Fruit fly (Drosophila melanogaster) whole organism, embryonic: ENCODE results near the gene CG7514.
A peak's percentile ranks its signal among the peaks of the same experiment; 100 is the strongest.

Experiments used
- Aef1 ChIP-seq: fragments of 200-800 bp; sonication (Bioruptor generic); IDR thresholded peaks from 3 replicates; pipeline ENCODE4 v1.3.6; 2022; ENCODE audit warnings: missing biosample characterization, missing genetic modification characterization
- BtbVII ChIP-seq: fragments of 200-800 bp; sonication (Bioruptor generic); optimal IDR thresholded peaks from 3 replicates; lab custom pipeline; 2017; ENCODE audit warnings: missing biosample characterization, mild to moderate bottlenecking, missing genetic modification characterization
- CG10209 ChIP-seq: fragments of 200-800 bp; sonication (Bioruptor generic); optimal IDR thresholded peaks from 3 replicates; lab custom pipeline; 2017; ENCODE audit warnings: missing biosample characterization, mild to moderate bottlenecking, missing genetic modification characterization, missing genetic modification reagents
- CG11723 ChIP-seq: fragments of 200-800 bp; sonication (Bioruptor generic); optimal IDR thresholded peaks from 2 replicates; lab custom pipeline; 2017; ENCODE audit warnings: missing biosample characterization, mild to moderate bottlenecking, missing genetic modification characterization
- CG12071 ChIP-seq: fragments of 200-800 bp; sonication (Bioruptor generic); optimal IDR thresholded peaks from 3 replicates; lab custom pipeline; 2018; ENCODE audit warnings: missing biosample characterization, mild to moderate bottlenecking, missing genetic modification characterization
- CG13287 ChIP-seq: fragments of 200-800 bp; sonication (Bioruptor generic); IDR thresholded peaks from 2 replicates; pipeline ENCODE4 v1.3.6; 2022; ENCODE audit warnings: missing biosample characterization, missing genetic modification characterization; ENCODE audit not compliant: partially characterized antibody
- CG13424 ChIP-seq: fragments of 200-800 bp; sonication (Bioruptor generic); optimal IDR thresholded peaks from 2 replicates; lab custom pipeline; 2019; ENCODE audit warnings: missing biosample characterization, mild to moderate bottlenecking, missing genetic modification characterization, moderate library complexity
- CG13775 ChIP-seq: fragments of 200-800 bp; sonication (Bioruptor generic); optimal IDR thresholded peaks from 3 replicates; lab custom pipeline; 2017; ENCODE audit warnings: missing biosample characterization, mild to moderate bottlenecking, missing genetic modification characterization
- CG15011 ChIP-seq: fragments of 200-800 bp; sonication (Bioruptor generic); optimal IDR thresholded peaks from 3 replicates; lab custom pipeline; 2018; ENCODE audit warnings: missing biosample characterization, mild to moderate bottlenecking, missing genetic modification characterization
- CG15696 ChIP-seq: fragments of 200-800 bp; sonication (Bioruptor generic); optimal IDR thresholded peaks from 2 replicates; lab custom pipeline; 2019; ENCODE audit warnings: missing biosample characterization, mild to moderate bottlenecking, missing genetic modification characterization, moderate library complexity
- CG17361 ChIP-seq: fragments of 200-800 bp; sonication (Bioruptor generic); IDR thresholded peaks from 3 replicates; pipeline ENCODE4 v1.3.6; 2022; ENCODE audit warnings: missing biosample characterization, missing genetic modification characterization
- CG18599 ChIP-seq: fragments of 200-800 bp; sonication (Bioruptor generic); optimal IDR thresholded peaks from 3 replicates; lab custom pipeline; 2017; ENCODE audit warnings: missing biosample characterization, missing genetic modification characterization, mild to moderate bottlenecking, moderate library complexity, missing genetic modification reagents
- CG4617 ChIP-seq: fragments of 200-800 bp; sonication (Bioruptor generic); optimal IDR thresholded peaks from 3 replicates; lab custom pipeline; 2016; ENCODE audit warnings: missing biosample characterization, missing genetic modification characterization, borderline replicate concordance
- CG4707 ChIP-seq: fragments of 200-800 bp; sonication (Bioruptor generic); optimal IDR thresholded peaks from 2 replicates; lab custom pipeline; 2018; ENCODE audit warnings: missing biosample characterization, mild to moderate bottlenecking, missing genetic modification characterization, moderate library complexity
- CG5953 ChIP-seq: fragments of 200-800 bp; sonication (Bioruptor generic); IDR thresholded peaks from 2 replicates; pipeline ENCODE4 v1.3.6; 2022; ENCODE audit warnings: missing biosample characterization, missing genetic modification characterization
- CG7839 ChIP-seq: fragments of 200-800 bp; sonication (Bioruptor generic); optimal IDR thresholded peaks from 3 replicates; lab custom pipeline; 2018; ENCODE audit warnings: missing biosample characterization, mild to moderate bottlenecking, missing genetic modification characterization, moderate library complexity
- CrebB ChIP-seq: fragments of 200-800 bp; sonication (Bioruptor generic); optimal IDR thresholded peaks from 3 replicates; lab custom pipeline; 2018; ENCODE audit warnings: missing biosample characterization, mild to moderate bottlenecking, missing genetic modification characterization
- D19A ChIP-seq: fragments of 200-800 bp; optimal IDR thresholded peaks from 3 replicates; lab custom pipeline; 2019; ENCODE audit warnings: missing biosample characterization, mild to moderate bottlenecking, missing genetic modification characterization, moderate library complexity
- E2f2 ChIP-seq: fragments of 200-800 bp; sonication (Bioruptor generic); IDR thresholded peaks from 2 replicates; pipeline ENCODE4 v1.3.6; 2022; ENCODE audit warnings: missing biosample characterization, missing genetic modification characterization
- ERR ChIP-seq: fragments of 200-800 bp; sonication (Bioruptor generic); optimal IDR thresholded peaks from 2 replicates; lab custom pipeline; 2016; ENCODE audit warnings: missing biosample characterization, missing genetic modification characterization
- Eip74EF ChIP-seq, 2 experiments: fragments of 200-800 bp in 1 of 2; fragments of >200 bp in 1 of 2; sonication (Bioruptor generic) in 1 of 2; optimal IDR thresholded peaks; 2 replicates each; lab custom pipeline; 2017 to 2019; ENCODE audit warnings: missing biosample characterization in 2 of 2, missing genetic modification characterization in 2 of 2, mild to moderate bottlenecking in 1 of 2, moderate library complexity in 1 of 2
- Hsf ChIP-seq: fragments of 200-800 bp; sonication (Bioruptor generic); optimal IDR thresholded peaks from 3 replicates; lab custom pipeline; 2016; ENCODE audit warnings: missing biosample characterization, missing genetic modification characterization
- NC2α ChIP-seq: fragments of 200-800 bp; sonication (Bioruptor generic); optimal IDR thresholded peaks from 2 replicates; lab custom pipeline; 2016; ENCODE audit warnings: missing biosample characterization, missing genetic modification characterization
- Neu2 ChIP-seq: fragments of 200-800 bp; sonication (Bioruptor generic); optimal IDR thresholded peaks from 3 replicates; lab custom pipeline; 2016; ENCODE audit warnings: missing biosample characterization, missing genetic modification characterization, borderline replicate concordance
- Optix ChIP-seq: fragments of 200-800 bp; sonication (Bioruptor generic); IDR thresholded peaks from 3 replicates; pipeline ENCODE4 v1.3.6; 2022; ENCODE audit warnings: missing biosample characterization, missing genetic modification characterization
- PHDP ChIP-seq: fragments of 200-800 bp; sonication (Bioruptor generic); optimal IDR thresholded peaks from 3 replicates; lab custom pipeline; 2018; ENCODE audit warnings: missing biosample characterization, mild to moderate bottlenecking, missing genetic modification characterization, moderate library complexity
- Sry-β ChIP-seq: fragments of 200-800 bp; sonication (Bioruptor generic); optimal IDR thresholded peaks from 2 replicates; lab custom pipeline; 2018; ENCODE audit warnings: missing biosample characterization, mild to moderate bottlenecking, missing genetic modification characterization, moderate library complexity
- aop ChIP-seq: fragments of 200-800 bp; sonication (Bioruptor generic); IDR thresholded peaks from 2 replicates; pipeline ENCODE4 v1.3.6; 2022; ENCODE audit warnings: missing biosample characterization, missing genetic modification characterization
- ara ChIP-seq: fragments of 200-800 bp; sonication (Bioruptor generic); IDR thresholded peaks from 2 replicates; pipeline ENCODE4 v1.3.6; 2022; ENCODE audit warnings: missing biosample characterization, missing genetic modification characterization
- dan ChIP-seq: fragments of 200-800 bp; sonication (Bioruptor generic); IDR thresholded peaks from 2 replicates; pipeline ENCODE4 v1.3.6; 2022; ENCODE audit warnings: missing biosample characterization, missing genetic modification characterization
- dm ChIP-seq: fragments of 200-800 bp; sonication (Bioruptor generic); optimal IDR thresholded peaks from 3 replicates; lab custom pipeline; 2016; ENCODE audit warnings: missing biosample characterization, missing genetic modification characterization
- dysf ChIP-seq: fragments of 200-800 bp; sonication (Bioruptor generic); IDR thresholded peaks from 3 replicates; pipeline ENCODE4 v1.3.6; 2022; ENCODE audit warnings: missing biosample characterization, missing genetic modification characterization
- esg ChIP-seq: fragments of 200-800 bp; sonication (Bioruptor generic); conservative IDR thresholded peaks from 2 replicates; pipeline ENCODE4 v1.3.6; 2022; ENCODE audit warnings: missing biosample characterization, missing genetic modification characterization
- eyg ChIP-seq: fragments of 200-800 bp; sonication (Bioruptor generic); optimal IDR thresholded peaks from 3 replicates; lab custom pipeline; 2016; ENCODE audit warnings: missing biosample characterization, missing genetic modification characterization
- gcm2 ChIP-seq: fragments of 200-800 bp; sonication (Bioruptor generic); optimal IDR thresholded peaks from 2 replicates; lab custom pipeline; 2016; ENCODE audit warnings: missing biosample characterization, missing genetic modification characterization
- gro ChIP-seq: fragments of 200-800 bp; sonication (Bioruptor generic); optimal IDR thresholded peaks from 2 replicates; lab custom pipeline; 2016; ENCODE audit warnings: missing biosample characterization, missing genetic modification characterization
- jing ChIP-seq: fragments of 200-800 bp; sonication (Bioruptor generic); optimal IDR thresholded peaks from 2 replicates; lab custom pipeline; 2018; ENCODE audit warnings: missing biosample characterization, mild to moderate bottlenecking, missing genetic modification characterization
- kni ChIP-seq: fragments of 200-800 bp; sonication (Bioruptor generic); optimal IDR thresholded peaks from 3 replicates; lab custom pipeline; 2017; ENCODE audit warnings: mild to moderate bottlenecking, missing biosample characterization, missing genetic modification reagents, missing genetic modification characterization
- nerfin-1 ChIP-seq: fragments of 200-800 bp; sonication (Bioruptor generic); optimal IDR thresholded peaks from 3 replicates; lab custom pipeline; 2019; ENCODE audit warnings: missing biosample characterization, mild to moderate bottlenecking, missing genetic modification characterization, moderate library complexity
- pita ChIP-seq: fragments of 200-800 bp; sonication (Bioruptor generic); optimal IDR thresholded peaks from 2 replicates; lab custom pipeline; 2017; ENCODE audit warnings: missing biosample characterization, mild to moderate bottlenecking, missing genetic modification characterization
- prd ChIP-seq, 3 experiments: fragments of >200 bp in 2 of 3; fragments of 200-800 bp in 1 of 3; sonication (Bioruptor generic) in 1 of 3; optimal IDR thresholded peaks in 2 of 3; IDR thresholded peaks in 1 of 3; 2 replicates in 2 of 3; 3 replicates in 1 of 3; pipeline versions ENCODE4 v1.3.6 to Lab custom; 2017 to 2022; ENCODE audit warnings: missing biosample characterization in 1 of 3, missing genetic modification characterization in 1 of 3
- run ChIP-seq: fragments of 200-800 bp; sonication (Bioruptor generic); optimal IDR thresholded peaks from 3 replicates; lab custom pipeline; 2018; ENCODE audit warnings: missing biosample characterization, mild to moderate bottlenecking, missing genetic modification characterization
- sd ChIP-seq: fragments of 200-800 bp; sonication (Bioruptor generic); optimal IDR thresholded peaks from 3 replicates; lab custom pipeline; 2018; ENCODE audit warnings: missing biosample characterization, mild to moderate bottlenecking, missing genetic modification characterization, moderate library complexity
- sens ChIP-seq: fragments of 200-800 bp; sonication (Bioruptor generic); peaks from one replicate; lab custom pipeline; 2016; ENCODE audit warnings: missing biosample characterization, missing genetic modification characterization
- sqz ChIP-seq: fragments of 200-800 bp; sonication (Bioruptor generic); optimal IDR thresholded peaks from 3 replicates; lab custom pipeline; 2018; ENCODE audit warnings: missing biosample characterization, mild to moderate bottlenecking, missing genetic modification characterization
- ttk ChIP-seq: fragments of 200-800 bp; sonication (Bioruptor generic); IDR thresholded peaks from 2 replicates; pipeline ENCODE4 v2.1.2; 2022; ENCODE audit warnings: missing biosample characterization, missing genetic modification characterization
- tx ChIP-seq: fragments of 200-800 bp; sonication (Bioruptor generic); optimal IDR thresholded peaks from 2 replicates; lab custom pipeline; 2016; ENCODE audit warnings: missing biosample characterization, missing genetic modification characterization
- unpg ChIP-seq: fragments of 200-800 bp; sonication (Bioruptor generic); optimal IDR thresholded peaks from 3 replicates; lab custom pipeline; 2018; ENCODE audit warnings: missing biosample characterization, mild to moderate bottlenecking, missing genetic modification characterization, moderate library complexity
- vnd ChIP-seq: fragments of 200-800 bp; sonication (Bioruptor generic); IDR thresholded peaks from 3 replicates; pipeline ENCODE4 v1.3.6; 2022; ENCODE audit warnings: missing biosample characterization, missing genetic modification characterization; ENCODE audit not compliant: partially characterized antibody

CG7514 gene

dm6 chr3L:4720510-4721157 is 32.1 kb upstream of the CG7514 start (continued):
- TF ChIP-seq CG15696 (no peak), pita (GFP tag; lab: Kevin White, UChicago) (no peak), CG13775 (GFP tag; lab: Kevin White, UChicago) (no peak), gcm2 (no peak), Optix (no peak), CG13424 (peak; percentile 53), prd (optimal IDR thresholded peaks at IDR 0.05; lab: Kevin White, UChicago) (no peak), prd (GFP tag; IDR thresholded peaks at IDR 0.05; lab: Robert Waterston, UW) (peak; percentile 7; the same call in 1 of the 3 replicates), ttk (GFP tag; lab: Robert Waterston, UW) (peak; percentile 37; the same call in 1 of the 2 replicates), dan (GFP tag; lab: Robert Waterston, UW) (no peak), CG17361 (peak; percentile 61), Sry-β (GFP tag; lab: Kevin White, UChicago) (no peak), CG4707 (GFP tag; lab: Kevin White, UChicago) (no peak), CG5953 (GFP tag; lab: Robert Waterston, UW) (peak; percentile 19; the same call in 1 of the 2 replicates), gro (GFP tag; lab: Kevin White, UChicago) (no peak), PHDP (tag; lab: Kevin White, UChicago) (peak; percentile 34), jing (GFP tag; lab: Kevin White, UChicago) (no peak), BtbVII (no peak), vnd (GFP tag; lab: Robert Waterston, UW) (no peak), Eip74EF (GFP tag; optimal IDR thresholded peaks at IDR 0.05; lab: Kevin White, UChicago) (peak in 1 of 2 experiments; percentile 36), CG11723 (GFP tag; lab: Kevin White, UChicago) (no peak), CrebB (tag; lab: Kevin White, UChicago) (no peak), Aef1 (no peak), ara (GFP tag; lab: Robert Waterston, UW) (no peak), dm (no peak), kni (GFP tag; lab: Kevin White, UChicago) (no peak), CG7839 (tag; lab: Kevin White, UChicago) (peak; percentile 56), aop (no peak), Hsf (no peak), CG4617 (GFP tag; lab: Kevin White, UChicago) (no peak), Neu2 (GFP tag; lab: Kevin White, UChicago) (no peak), unpg (GFP tag; lab: Kevin White, UChicago) (peak; percentile 48), CG13287 (no peak), sens (GFP tag; lab: Kevin White, UChicago) (peak; percentile 58), D19A (tag; lab: Kevin White, UChicago) (no peak), run (tag; lab: Kevin White, UChicago) (peak; percentile 48), NC2α (GFP tag; lab: Kevin White, UChicago) (no peak), dysf (GFP tag; lab: Robert Waterston, UW) (peak; percentile 71; the same call in 2 of the 3 replicates), CG12071 (GFP tag; lab: Kevin White, UChicago) (no peak), E2f2 (GFP tag; lab: Robert Waterston, UW) (peak; percentile 29; the same call in 1 of the 2 replicates), tx (GFP tag; lab: Kevin White, UChicago) (no peak), esg (no peak; the same call in 1 of the 2 replicates), CG10209 (GFP tag; lab: Kevin White, UChicago) (peak; percentile 23), CG15011 (GFP tag; lab: Kevin White, UChicago) (no peak), eyg (GFP tag; lab: Kevin White, UChicago) (no peak), CG18599 (peak; percentile 5), sqz (GFP tag; lab: Kevin White, UChicago) (peak; percentile 41), nerfin-1 (tag; lab: Kevin White, UChicago) (no peak), ERR (GFP tag; lab: Kevin White, UChicago) (no peak), sd (tag; lab: Kevin White, UChicago) (no peak)
